Worm (Caenorhabditis elegans): Measurements from ENCODE around the gene cit-1.1.
"Not testable (repeated sequence)": the region's sequence is repeated elsewhere in the genome, so short reads cannot be mapped to it uniquely, and the experiment has no call there.

Gene cit-1.1

DNA sequence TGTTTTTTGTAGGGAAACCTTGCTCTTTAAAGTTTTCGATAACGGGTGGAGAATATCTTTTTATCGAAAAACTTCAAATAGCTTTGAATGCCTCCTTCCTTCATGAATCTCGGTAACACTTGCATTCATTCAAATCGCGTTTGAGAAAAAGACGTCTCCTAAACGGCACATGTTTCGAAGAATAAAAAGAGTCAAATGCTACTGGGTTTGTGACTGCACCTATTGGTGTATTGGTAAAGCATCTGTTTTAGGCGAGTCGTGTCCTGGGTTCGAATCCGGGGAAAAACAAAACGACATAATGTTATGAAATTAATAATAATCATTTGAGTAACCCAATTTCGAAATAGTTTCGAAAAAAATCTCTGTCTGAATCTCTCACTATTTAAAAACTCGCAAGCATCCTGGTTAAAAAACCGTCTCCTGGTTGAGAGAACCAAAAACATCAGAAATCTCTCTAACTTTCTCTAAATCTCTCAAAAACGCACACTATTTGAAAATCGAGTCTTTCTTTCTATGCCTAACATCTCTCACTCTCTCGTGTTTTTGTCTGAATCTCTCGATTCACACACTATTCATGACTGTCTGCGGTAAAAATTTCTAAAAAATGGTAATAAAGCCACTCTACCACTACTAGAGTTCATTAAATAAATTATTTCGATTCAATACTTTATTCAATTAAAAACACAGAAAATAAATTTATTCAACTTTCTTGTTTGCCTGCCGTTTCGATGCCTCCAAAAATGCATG is 43.5 kb downstream of the cit-1.1 start:
- TF ChIP-seq tbp1 (GFP tag; optimal IDR thresholded peaks at IDR 0.05) (peak; percentile 14), hmg-1.2 (GFP tag; IDR thresholded peaks at IDR 0.05) (peak; percentile 57), B0261.1 (tag; optimal IDR thresholded peaks at IDR 0.05) (peak; percentile 38), ztf-18 (tag; optimal IDR thresholded peaks at IDR 0.05) (peak; percentile 31), rpc-1 (optimal IDR thresholded peaks at IDR 0.05) (peak; percentile 23), rpc-1 (tag; optimal IDR thresholded peaks at IDR 0.05) (peak; percentile 66), madf-6 (GFP tag; IDR thresholded peaks at IDR 0.05) (peak; percentile 46; the same call in 1 of the 2 replicates), lin-26 (GFP tag; IDR thresholded peaks at IDR 0.05) (peak; percentile 44; the same call in 1 of the 2 replicates)

DNA sequence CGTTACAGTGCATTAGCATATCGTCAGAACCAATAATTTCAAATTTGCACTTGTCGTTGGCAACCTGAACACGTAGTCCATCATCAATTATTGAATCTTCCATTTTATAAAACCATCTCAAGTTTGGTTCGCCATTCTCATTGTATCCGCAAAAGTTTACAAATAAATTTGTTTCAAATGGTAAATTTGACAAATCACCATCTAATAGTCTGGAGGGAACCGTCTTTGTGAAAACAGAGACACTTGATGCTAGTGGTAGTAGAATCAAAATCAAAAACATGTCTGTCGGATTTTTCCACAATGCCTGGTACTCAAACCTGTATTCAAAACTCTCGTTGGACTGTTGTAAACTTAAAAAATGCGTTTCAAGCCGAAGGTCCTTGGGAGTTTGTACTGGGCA is 45.3 kb downstream of the cit-1.1 start, which contains the start of gene F54H12.2:
Gene F54H12.2, plus strand, starts transcription at position 301 of the 400 bp plus-strand sequence.
- TF ChIP-seq nhr-179 (tag; optimal IDR thresholded peaks at IDR 0.05); F33H1.4 (GFP tag; IDR thresholded peaks at IDR 0.05); B0019.2 (GFP tag; conservative IDR thresholded peaks at IDR 0.05): not testable (repeated sequence)

- not testable (repeated sequence) for TF ChIP-seq mes-4, fkh-3, dpff-1 (tag; optimal IDR thresholded peaks at IDR 0.05)
Observed at ce11 chrIII:7962641-7963040, 47.0 kb downstream of the cit-1.1 start, which contains the start of gene F54H12.4. Gene F54H12.4, minus strand, starts transcription at chrIII:7962741.

ce11 chrIII:7958922-7959609 is 50.6 kb downstream of the cit-1.1 start, which contains the start of gene F54H12.10:
Gene F54H12.10, minus strand, starts transcription at chrIII:7958972.
- TF ChIP-seq B0261.1 (tag; optimal IDR thresholded peaks at IDR 0.05): peak; percentile 43
- peak; percentile 32 for TF ChIP-seq rpc-1 (optimal IDR thresholded peaks at IDR 0.05)
- peak; percentile 66 for TF ChIP-seq rpc-1 (tag; optimal IDR thresholded peaks at IDR 0.05)
- peak; percentile 72; the same call in 1 of the 2 replicates for TF ChIP-seq hmg-1.2 (GFP tag; IDR thresholded peaks at IDR 0.05)
- TF ChIP-seq nfyb-1 (GFP tag; IDR thresholded peaks at IDR 0.05): peak; percentile 58; the same call in 1 of the 2 replicates
- TF ChIP-seq cebp-1 (GFP tag; IDR thresholded peaks at IDR 0.05): not testable (repeated sequence)
- TF ChIP-seq cebp-1 (tag; optimal IDR thresholded peaks at IDR 0.05): peak; percentile 40
- peak; percentile 0 for TF ChIP-seq tbp1 (GFP tag; optimal IDR thresholded peaks at IDR 0.05)

- TF ChIP-seq hmg-1.2 (GFP tag; IDR thresholded peaks at IDR 0.05) (peak; percentile 85), F22D6.2 (tag; optimal IDR thresholded peaks at IDR 0.05) (no peak), madf-8 (GFP tag; conservative IDR thresholded peaks at IDR 0.05) (no peak), sea-2 (GFP tag; IDR thresholded peaks at IDR 0.05) (no peak), nfyb-1 (GFP tag; IDR thresholded peaks at IDR 0.05) (no peak)
Observed at ce11 chrIII:7958085-7958484, 51.5 kb downstream of the cit-1.1 start, which contains the start of gene C29E4.11. Gene C29E4.11, minus strand, starts transcription at chrIII:7958114.

DNA sequence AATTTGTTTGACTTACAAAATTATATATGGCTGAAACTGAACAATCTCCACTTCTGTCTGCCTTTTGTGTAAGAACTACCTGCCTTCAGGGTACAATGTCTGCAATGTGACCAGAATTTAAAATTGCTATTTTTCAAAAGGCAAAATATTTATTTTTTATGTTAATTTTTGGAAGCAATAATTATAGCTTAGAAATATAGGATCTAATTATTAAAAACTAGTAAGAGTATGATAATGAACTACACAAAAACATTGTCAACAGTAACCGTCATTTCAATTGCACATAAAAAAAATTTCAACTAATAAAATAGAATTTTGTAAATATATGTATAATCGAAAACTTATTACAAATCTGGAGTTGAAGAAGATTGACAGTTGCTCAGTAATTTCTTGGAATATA is 52.7 kb downstream of the cit-1.1 start, which contains the start of gene C29E4.9:
Gene C29E4.9, minus strand, starts transcription at position 101 of the 400 bp plus-strand sequence.
- TF ChIP-seq ceh-58 (GFP tag; IDR thresholded peaks at IDR 0.05) (no peak), snpc-1.3 (tag; optimal IDR thresholded peaks at IDR 0.05; ENCODE audit: insufficient read depth) (no peak), F22D6.2 (tag; optimal IDR thresholded peaks at IDR 0.05) (no peak), F55B11.4 (tag; optimal IDR thresholded peaks at IDR 0.05; ENCODE audit: borderline replicate concordance, insufficient read depth) (no peak), nfya-1 (tag; optimal IDR thresholded peaks at IDR 0.05; ENCODE audit: borderline replicate concordance, insufficient read depth) (no peak), F52B5.7 (tag; optimal IDR thresholded peaks at IDR 0.05) (no peak), ama-1 (optimal IDR thresholded peaks at IDR 0.05) (no peak), ama-1 (GFP tag; optimal IDR thresholded peaks at IDR 0.05) (no peak), lin-54 (GFP tag; optimal IDR thresholded peaks at IDR 0.05) (no peak), B0035.1 (tag; optimal IDR thresholded peaks at IDR 0.05) (no peak), sptf-2 (GFP tag; optimal IDR thresholded peaks at IDR 0.05) (no peak), F39B2.1 (GFP tag; IDR thresholded peaks at IDR 0.05) (no peak), nhr-80 (tag; optimal IDR thresholded peaks at IDR 0.05) (no peak), attf-6 (GFP tag; IDR thresholded peaks at IDR 0.05) (no peak), ccch-3 (GFP tag; optimal IDR thresholded peaks at IDR 0.05) (no peak), madf-10 (tag; optimal IDR thresholded peaks at IDR 0.05) (no peak)
